Fruit fly (Drosophila melanogaster): ENCODE data around the gene CG5177.

The CG5177 gene

DNA sequence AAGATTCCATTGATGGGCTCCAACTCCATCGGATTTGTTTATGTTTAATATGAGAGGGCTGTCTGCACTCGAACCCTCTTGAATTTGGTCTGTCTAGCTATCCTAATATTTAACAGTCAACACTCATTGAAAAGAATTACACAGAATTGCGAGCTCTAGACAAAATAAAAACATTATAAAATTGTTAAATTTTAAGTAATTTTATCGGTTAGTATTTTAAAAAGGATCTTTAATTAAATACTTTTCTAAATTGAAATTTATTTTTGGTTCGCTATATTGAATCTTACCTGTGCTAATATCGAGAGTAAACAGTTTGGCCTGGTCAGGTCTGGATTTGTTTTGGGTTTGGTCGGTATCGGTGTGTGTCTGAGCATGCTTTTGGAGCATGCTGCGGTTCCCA, 3.4 kb upstream of the CG5177 start (continued):
- TF ChIP-seq insv (GFP tag; optimal IDR thresholded peaks at IDR 0.05): no peak
- no peak for TF ChIP-seq sc (optimal IDR thresholded peaks at IDR 0.05)
- TF ChIP-seq sc (GFP tag; optimal IDR thresholded peaks at IDR 0.05): no peak
- no peak for TF ChIP-seq CTCF (GFP tag; optimal IDR thresholded peaks at IDR 0.05)
- TF ChIP-seq CrebB (tag; optimal IDR thresholded peaks at IDR 0.05): no peak
- TF ChIP-seq CG18262 (tag; optimal IDR thresholded peaks at IDR 0.05): peak; percentile 72
- TF ChIP-seq salm (tag; optimal IDR thresholded peaks at IDR 0.05): peak; percentile 57
- TF ChIP-seq Dbx (GFP tag; IDR thresholded peaks at IDR 0.05): peak; percentile 82
- no peak for TF ChIP-seq CG2875 (GFP tag; optimal IDR thresholded peaks at IDR 0.05)
- TF ChIP-seq so (GFP tag; IDR thresholded peaks at IDR 0.05): peak; percentile 63; the same call in 2 of the 3 replicates
- peak; percentile 56 for TF ChIP-seq Asciz (GFP tag; optimal IDR thresholded peaks at IDR 0.05)
- TF ChIP-seq CG30403 (GFP tag; optimal IDR thresholded peaks at IDR 0.05): peak; percentile 62
- no peak for TF ChIP-seq gro (GFP tag; optimal IDR thresholded peaks at IDR 0.05)
- TF ChIP-seq shn (GFP tag; optimal IDR thresholded peaks at IDR 0.05): no peak
- TF ChIP-seq cwo (GFP tag; optimal IDR thresholded peaks at IDR 0.05): peak; percentile 60
- TF ChIP-seq scrt (GFP tag; optimal IDR thresholded peaks at IDR 0.05): peak; percentile 49
- TF ChIP-seq fru (optimal IDR thresholded peaks at IDR 0.05): no peak
- TF ChIP-seq CG12236 (GFP tag; optimal IDR thresholded peaks at IDR 0.05): no peak
- no peak for TF ChIP-seq grn (GFP tag; optimal IDR thresholded peaks at IDR 0.05)
- peak; percentile 73; the same call in 1 of the 3 replicates for TF ChIP-seq Mrtf (GFP tag; IDR thresholded peaks at IDR 0.05)
- TF ChIP-seq aop (GFP tag; IDR thresholded peaks at IDR 0.05): no peak
- peak; percentile 24 for TF ChIP-seq D19B (GFP tag; optimal IDR thresholded peaks at IDR 0.05)
- TF ChIP-seq gsb-n (tag; optimal IDR thresholded peaks at IDR 0.05): peak; percentile 79
- peak; percentile 41 for TF ChIP-seq Xbp1 (GFP tag; optimal IDR thresholded peaks at IDR 0.05)
- no peak for TF ChIP-seq inv (GFP tag; IDR thresholded peaks at IDR 0.05; ENCODE audit: partially characterized antibody)
- peak; percentile 56 for TF ChIP-seq Fer2 (tag; optimal IDR thresholded peaks at IDR 0.05)
- no peak for TF ChIP-seq CG3163 (GFP tag; optimal IDR thresholded peaks at IDR 0.05)
- no peak for TF ChIP-seq NC2α (GFP tag; optimal IDR thresholded peaks at IDR 0.05)
- peak; percentile 66; the same call in 1 of the 2 replicates for TF ChIP-seq Taf1 (GFP tag; IDR thresholded peaks at IDR 0.05)
- TF ChIP-seq Stat92E (GFP tag; optimal IDR thresholded peaks at IDR 0.05): no peak
- TF ChIP-seq CG3847 (GFP tag; IDR thresholded peaks at IDR 0.05): peak; percentile 76
- TF ChIP-seq CG11504 (tag; optimal IDR thresholded peaks at IDR 0.05): peak; percentile 81
- peak; percentile 45 for TF ChIP-seq Abd-B (GFP tag; optimal IDR thresholded peaks at IDR 0.05)
- peak; percentile 36 for TF ChIP-seq CG13775 (GFP tag; optimal IDR thresholded peaks at IDR 0.05)
- TF ChIP-seq CG15514 (GFP tag; optimal IDR thresholded peaks at IDR 0.05): peak; percentile 29
- TF ChIP-seq Dll (GFP tag; IDR thresholded peaks at IDR 0.05; ENCODE audit: partially characterized antibody): no peak
- TF ChIP-seq ac (GFP tag; optimal IDR thresholded peaks at IDR 0.05): no peak
- peak; percentile 88 for TF ChIP-seq Ada2b (GFP tag; IDR thresholded peaks at IDR 0.05)
- peak; percentile 75 for TF ChIP-seq sisA (GFP tag; IDR thresholded peaks at IDR 0.05)
- peak; percentile 7 for TF ChIP-seq vfl (GFP tag; optimal IDR thresholded peaks at IDR 0.05)
- peak; percentile 57 for TF ChIP-seq bcd (GFP tag; optimal IDR thresholded peaks at IDR 0.05)
- TF ChIP-seq CG10431 (GFP tag; optimal IDR thresholded peaks at IDR 0.05): peak; percentile 2
- no peak for TF ChIP-seq CG10274 (GFP tag; optimal IDR thresholded peaks at IDR 0.05)
- peak; percentile 65 for TF ChIP-seq phol (tag; optimal IDR thresholded peaks at IDR 0.05)
- no peak for TF ChIP-seq Neu2 (GFP tag; optimal IDR thresholded peaks at IDR 0.05; ENCODE audit: borderline replicate concordance)
- peak; percentile 65 for TF ChIP-seq Awh (GFP tag; IDR thresholded peaks at IDR 0.05)
- no peak for TF ChIP-seq disco-r (GFP tag; optimal IDR thresholded peaks at IDR 0.05)
- TF ChIP-seq CG17186 (GFP tag; optimal IDR thresholded peaks at IDR 0.05): no peak
- TF ChIP-seq Nf-YA (GFP tag; IDR thresholded peaks at IDR 0.05): peak; percentile 71
- TF ChIP-seq CG2120 (GFP tag; optimal IDR thresholded peaks at IDR 0.05): peak; percentile 80
- TF ChIP-seq jigr1 (GFP tag; IDR thresholded peaks at IDR 0.05): peak; percentile 59; the same call in 1 of the 3 replicates
- TF ChIP-seq Chrac-16 (GFP tag; optimal IDR thresholded peaks at IDR 0.05): peak; percentile 53

Data from whole organism, embryonic.